Fruit fly (Drosophila melanogaster): ENCODE measurements around the gene Drep4.

The Drep4 gene

dm6 chr2L:13266627-13267026, 19.6 kb downstream of the Drep4 start (continued):
- no peak for TF ChIP-seq topi (GFP tag; optimal IDR thresholded peaks at IDR 0.05)
- TF ChIP-seq eg (GFP tag; IDR thresholded peaks at IDR 0.05): peak; percentile 47; the same call in 1 of the 3 replicates
- no peak for TF ChIP-seq CG6276 (GFP tag; optimal IDR thresholded peaks at IDR 0.05)
- TF ChIP-seq CG8319 (GFP tag; optimal IDR thresholded peaks at IDR 0.05): no peak
- TF ChIP-seq CG1621 (tag; optimal IDR thresholded peaks at IDR 0.05): peak; percentile 41
- peak; percentile 23 for TF ChIP-seq CG3032 (tag; optimal IDR thresholded peaks at IDR 0.05)
- no peak for TF ChIP-seq CG11294 (GFP tag; IDR thresholded peaks at IDR 0.05)
- TF ChIP-seq Eip93F (GFP tag; optimal IDR thresholded peaks at IDR 0.05): no peak
- TF ChIP-seq CG7368 (GFP tag; optimal IDR thresholded peaks at IDR 0.05): no peak
- TF ChIP-seq Sox15 (GFP tag; optimal IDR thresholded peaks at IDR 0.05): no peak
- TF ChIP-seq CG6792 (GFP tag; optimal IDR thresholded peaks at IDR 0.05): no peak
- TF ChIP-seq CG8632 (GFP tag; optimal IDR thresholded peaks at IDR 0.05): no peak
- no peak for TF ChIP-seq spab (GFP tag; optimal IDR thresholded peaks at IDR 0.05)
- TF ChIP-seq achi (GFP tag; optimal IDR thresholded peaks at IDR 0.05): no peak
- TF ChIP-seq acj6 (GFP tag; optimal IDR thresholded peaks at IDR 0.05): no peak
- TF ChIP-seq Lpt (GFP tag; optimal IDR thresholded peaks at IDR 0.05): no peak
- peak; percentile 63 for TF ChIP-seq Eip78C (GFP tag)
- no peak for TF ChIP-seq CG31627 (GFP tag; optimal IDR thresholded peaks at IDR 0.05)
- no peak for TF ChIP-seq CG10669 (GFP tag; optimal IDR thresholded peaks at IDR 0.05)
- TF ChIP-seq pdm3 (GFP tag; optimal IDR thresholded peaks at IDR 0.05): no peak
- TF ChIP-seq vri (GFP tag; optimal IDR thresholded peaks at IDR 0.05): no peak
- no peak for TF ChIP-seq lz (GFP tag; optimal IDR thresholded peaks at IDR 0.05)
- no peak for TF ChIP-seq svp (GFP tag)
- peak in 1 of 2 experiments; percentile 75 for TF ChIP-seq ss (GFP tag; optimal IDR thresholded peaks at IDR 0.05)
- TF ChIP-seq CG6163 (GFP tag; IDR thresholded peaks at IDR 0.05): no peak
- no peak for TF ChIP-seq Sox14 (GFP tag; optimal IDR thresholded peaks at IDR 0.05)
- TF ChIP-seq salr (GFP tag; optimal IDR thresholded peaks at IDR 0.05): no peak
- no peak for TF ChIP-seq CG16779 (tag; optimal IDR thresholded peaks at IDR 0.05)

DNA sequence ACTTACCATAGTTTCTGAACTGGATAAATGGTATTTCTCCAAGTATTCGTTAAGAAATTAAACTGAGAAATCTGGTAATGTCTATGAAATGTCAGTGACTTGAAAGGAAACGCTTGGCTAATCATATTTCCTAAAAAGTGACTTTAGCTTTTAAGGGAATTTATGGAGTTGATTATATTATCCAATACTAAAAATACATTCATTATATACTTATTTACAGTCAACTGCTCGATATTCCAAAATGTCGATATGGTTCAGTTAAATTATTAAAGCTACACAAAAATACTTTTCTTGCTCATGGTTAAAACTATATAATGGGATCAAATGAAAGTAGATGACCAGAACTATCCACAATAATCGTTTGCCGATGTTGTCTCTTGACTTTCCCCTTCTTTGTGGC, 20.5 kb downstream of the Drep4 start, which contains the start of gene CG31848:
Gene CG31848, minus strand, starts transcription at position 101 of the 400 bp plus-strand sequence.
- TF ChIP-seq fkh (GFP tag; optimal IDR thresholded peaks at IDR 0.05): no peak
- TF ChIP-seq CG9139 (GFP tag; optimal IDR thresholded peaks at IDR 0.05): no peak
- TF ChIP-seq CG6276 (GFP tag; optimal IDR thresholded peaks at IDR 0.05): no peak
- TF ChIP-seq Eip78C (GFP tag): no peak
- TF ChIP-seq pdm3 (GFP tag; optimal IDR thresholded peaks at IDR 0.05): no peak
- no peak for TF ChIP-seq lz (GFP tag; optimal IDR thresholded peaks at IDR 0.05)
- no peak for TF ChIP-seq vri (GFP tag; optimal IDR thresholded peaks at IDR 0.05)
- TF ChIP-seq CG1621 (tag; optimal IDR thresholded peaks at IDR 0.05): no peak
- no peak for TF ChIP-seq dsx (GFP tag; optimal IDR thresholded peaks at IDR 0.05; ENCODE audit: poor library complexity, severe bottlenecking)
- no peak for TF ChIP-seq CG6163 (GFP tag; IDR thresholded peaks at IDR 0.05)
- TF ChIP-seq CG4318 (GFP tag; optimal IDR thresholded peaks at IDR 0.05): no peak
- TF ChIP-seq Lpt (GFP tag; optimal IDR thresholded peaks at IDR 0.05): no peak
- no peak for TF ChIP-seq CG32006 (GFP tag; optimal IDR thresholded peaks at IDR 0.05)
- TF ChIP-seq Met (GFP tag; optimal IDR thresholded peaks at IDR 0.05): no peak
- no peak for TF ChIP-seq eg (GFP tag; IDR thresholded peaks at IDR 0.05)

DNA sequence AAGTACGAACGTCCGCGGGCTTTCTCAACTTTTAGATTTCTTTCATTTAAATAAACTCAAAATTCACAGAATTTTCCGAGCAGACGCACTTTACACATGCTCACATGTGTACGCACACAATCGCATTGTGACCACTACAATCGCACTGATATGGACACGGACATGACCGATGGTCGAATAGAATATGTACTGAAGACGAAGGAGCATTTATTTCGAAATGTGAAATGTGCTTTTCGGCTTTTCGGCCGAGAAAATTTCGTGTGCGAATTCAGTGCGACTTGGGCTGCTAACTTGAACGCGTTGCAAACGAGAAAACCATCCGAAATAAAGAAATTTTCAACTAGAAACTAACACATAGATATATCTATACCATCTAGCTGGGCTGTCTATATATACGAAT, 25.5 kb downstream of the Drep4 start, which contains the start of gene CG44085:
Gene CG44085, plus strand, starts transcription at position 269 of the 400 bp plus-strand sequence.
- TF ChIP-seq Smox (GFP tag; optimal IDR thresholded peaks at IDR 0.05) (no peak), svp (GFP tag) (no peak), salr (GFP tag; optimal IDR thresholded peaks at IDR 0.05) (no peak), Hr4 (GFP tag; optimal IDR thresholded peaks at IDR 0.05) (no peak), esn (GFP tag; optimal IDR thresholded peaks at IDR 0.05) (no peak), Sox102F (GFP tag; optimal IDR thresholded peaks at IDR 0.05) (no peak), topi (GFP tag; optimal IDR thresholded peaks at IDR 0.05) (no peak)

All from whole organism, prepupa.